Worm (Caenorhabditis elegans) whole organism, L4 larva: ENCODE data around the gene F40F8.1.

Experiments used
- Y48G9A.11 ChIP-seq: fragments of 200-800 bp; sonication (Bioruptor generic); IDR thresholded peaks from 2 replicates; pipeline ENCODE4 v1.3.6; 2022; ENCODE audit warnings: missing genetic modification reagents, missing genetic modification characterization, missing compliant biosample characterization
- ZK546.5 ChIP-seq, 2 experiments: sonication (generic microtip); optimal IDR thresholded peaks; 2 replicates each; lab custom pipeline; 2017; ENCODE audit warnings: missing biosample characterization in 2 of 2, missing genetic modification characterization in 2 of 2
- ama-1 ChIP-seq: fragments of 150-350 bp; optimal IDR thresholded peaks from 2 replicates; lab custom pipeline; 2014; ENCODE audit warnings: inconsistent platforms, mixed read lengths
- ceh-32 ChIP-seq: sonication (generic microtip); optimal IDR thresholded peaks from 2 replicates; lab custom pipeline; 2016; ENCODE audit warnings: mild to moderate bottlenecking, missing genetic modification characterization, missing compliant biosample characterization; ENCODE audit not compliant: poor library complexity
- dpl-1 ChIP-seq: fragments of 150-350 bp; optimal IDR thresholded peaks from 2 replicates; lab custom pipeline; 2014; ENCODE audit warnings: missing biosample characterization, missing genetic modification reagents, missing genetic modification characterization
- egl-27 ChIP-seq: sonication (generic microtip); optimal IDR thresholded peaks from 3 replicates; lab custom pipeline; 2017; ENCODE audit warnings: missing biosample characterization, missing genetic modification reagents, missing genetic modification characterization
- fkh-10 ChIP-seq: fragments of 150-350 bp; optimal IDR thresholded peaks from 2 replicates; lab custom pipeline; 2014; ENCODE audit warnings: missing biosample characterization, missing genetic modification reagents, missing genetic modification characterization
- mep-1 ChIP-seq: fragments of 150-350 bp; sonication (generic microtip); optimal IDR thresholded peaks from 3 replicates; lab custom pipeline; 2014; ENCODE audit warnings: missing biosample characterization, missing genetic modification characterization
- nhr-28 ChIP-seq: fragments of 150-350 bp; optimal IDR thresholded peaks from 2 replicates; lab custom pipeline; 2014; ENCODE audit warnings: missing biosample characterization, missing genetic modification characterization
- nhr-76 ChIP-seq: fragments of 150-350 bp; optimal IDR thresholded peaks from 2 replicates; lab custom pipeline; 2014; ENCODE audit warnings: missing biosample characterization, missing genetic modification characterization
- snpc-4 ChIP-seq: fragments of 150-350 bp; optimal IDR thresholded peaks from 2 replicates; lab custom pipeline; 2014; ENCODE audit warnings: missing biosample characterization, missing genetic modification characterization
- ztf-11 ChIP-seq: fragments of 150-350 bp; optimal IDR thresholded peaks from 2 replicates; lab custom pipeline; 2014; ENCODE audit warnings: missing biosample characterization, missing genetic modification characterization

DNA sequence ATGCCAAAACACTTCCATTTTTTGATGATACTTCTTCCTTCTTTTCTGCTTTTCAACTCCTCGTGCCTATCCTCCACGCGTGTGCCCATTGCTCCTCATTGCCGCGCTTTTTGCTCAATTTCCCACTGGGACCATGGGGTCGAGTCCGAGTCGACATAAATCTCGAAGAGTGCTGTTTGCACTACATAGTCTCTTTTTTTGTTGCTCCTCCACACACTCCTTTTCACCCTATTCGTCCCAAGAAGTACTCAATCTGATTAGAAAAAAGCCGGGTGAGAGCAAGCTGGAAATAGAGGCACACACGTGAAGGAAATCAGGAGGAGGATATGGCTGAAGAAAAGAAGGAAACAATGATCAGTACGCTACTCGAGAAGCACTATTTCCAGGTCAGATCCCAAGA lies 15.1 kb downstream of the F40F8.1 start, which contains the start of gene arrd-6:
- TF ChIP-seq ZK546.5 (tag; optimal IDR thresholded peaks at IDR 0.05; lab: Kevin White, UChicago) = no peak
- TF ChIP-seq nhr-28 = no peak
- TF ChIP-seq egl-27 (tag; lab: Kevin White, UChicago) = no peak
- TF ChIP-seq snpc-4 (tag; lab: Kevin White, UChicago) = no peak
- TF ChIP-seq dpl-1 (GFP tag; lab: Kevin White, UChicago) = no peak
- TF ChIP-seq mep-1 (tag; lab: Kevin White, UChicago) = no peak
- TF ChIP-seq fkh-10 = no peak
- no peak for TF ChIP-seq nhr-76 (tag; lab: Kevin White, UChicago)
- TF ChIP-seq Y48G9A.11 = no peak
- TF ChIP-seq ceh-32 (tag; lab: Kevin White, UChicago) = no peak
- no peak for TF ChIP-seq ztf-11 (tag; lab: Kevin White, UChicago)
- no peak for TF ChIP-seq ama-1 (lab: Kevin White, UChicago)
